Worm (Caenorhabditis elegans) whole organism, L1 larva: ENCODE data around the gene R08C7.12.

ENCODE experiments used
- C16A3.4 ChIP-seq: fragments of 150-350 bp; optimal IDR thresholded peaks from 2 replicates; lab custom pipeline; 2014; ENCODE audit warnings: missing biosample characterization, missing genetic modification characterization
- C34B4.2 ChIP-seq: sonication (generic microtip); optimal IDR thresholded peaks from 2 replicates; lab custom pipeline; 2017; ENCODE audit warnings: mild to moderate bottlenecking, missing genetic modification characterization, missing compliant biosample characterization
- F16B12.6 ChIP-seq: fragments of 150-350 bp; optimal IDR thresholded peaks from 2 replicates; lab custom pipeline; 2014; ENCODE audit warnings: missing biosample characterization, missing genetic modification characterization
- aly-2 ChIP-seq: fragments of 150-350 bp; optimal IDR thresholded peaks from 2 replicates; lab custom pipeline; 2014; ENCODE audit warnings: missing biosample characterization, missing genetic modification characterization
- ama-1 ChIP-seq: fragments of 150-350 bp; optimal IDR thresholded peaks from 2 replicates; lab custom pipeline; 2014
- blmp-1 ChIP-seq: fragments of 150-350 bp; optimal IDR thresholded peaks from 2 replicates; lab custom pipeline; 2014; ENCODE audit warnings: missing biosample characterization, missing genetic modification characterization
- ceh-82 ChIP-seq, 3 experiments: fragments of 150-350 bp in 1 of 3; sonication (generic microtip) in 2 of 3; optimal IDR thresholded peaks; 2 replicates each; lab custom pipeline; 2014 to 2017; ENCODE audit warnings: missing biosample characterization in 3 of 3, missing genetic modification characterization in 3 of 3
- ceh-88 ChIP-seq: fragments of 200-800 bp; sonication (Bioruptor generic); IDR thresholded peaks from 2 replicates; pipeline ENCODE4 v1.3.6; 2022; ENCODE audit warnings: missing genetic modification characterization, missing compliant biosample characterization
- ces-1 ChIP-seq: fragments of 150-350 bp; optimal IDR thresholded peaks from 2 replicates; lab custom pipeline; 2014; ENCODE audit warnings: missing biosample characterization, missing genetic modification reagents, missing genetic modification characterization
- dpl-1 ChIP-seq, 3 experiments: fragments of 150-350 bp in 2 of 3; sonication (generic microtip) in 1 of 3; optimal IDR thresholded peaks; 2 replicates each; lab custom pipeline; 2014 to 2017; ENCODE audit warnings: missing biosample characterization in 3 of 3, missing genetic modification characterization in 3 of 3, missing genetic modification reagents in 3 of 3
- dsc-1 ChIP-seq: sonication (generic microtip); optimal IDR thresholded peaks from 2 replicates; lab custom pipeline; 2016; ENCODE audit warnings: mild to moderate bottlenecking, missing genetic modification characterization, missing compliant biosample characterization
- efl-1 ChIP-seq, 4 experiments: fragments of 150-350 bp; optimal IDR thresholded peaks in 3 of 4; peaks in 1 of 4; 1 replicate in 1 of 4; 2 replicates in 3 of 4; lab custom pipeline; 2014; ENCODE audit warnings: missing biosample characterization in 2 of 4, missing genetic modification characterization in 2 of 4, missing genetic modification reagents in 2 of 4
- efl-3 ChIP-seq: fragments of 200-800 bp; sonication (Bioruptor generic); optimal IDR thresholded peaks from 2 replicates; lab custom pipeline; 2018; ENCODE audit warnings: mild to moderate bottlenecking, missing genetic modification characterization, missing compliant biosample characterization
- egl-27 ChIP-seq, 2 experiments: fragments of 150-350 bp in 1 of 2; sonication (generic microtip); optimal IDR thresholded peaks; 3 replicates each; lab custom pipeline; 2017 to 2018; ENCODE audit warnings: missing biosample characterization in 2 of 2, missing genetic modification characterization in 2 of 2, missing genetic modification reagents in 2 of 2
- elt-2 ChIP-seq: sonication (generic microtip); optimal IDR thresholded peaks from 2 replicates; lab custom pipeline; 2016; ENCODE audit warnings: missing genetic modification characterization, mild to moderate bottlenecking, inconsistent platforms, missing compliant biosample characterization, missing genetic modification reagents
- elt-3 ChIP-seq, 6 experiments: fragments of 150-350 bp in 1 of 6; sonication (generic microtip); optimal IDR thresholded peaks; 2 replicates each; lab custom pipeline; 2017 to 2018; ENCODE audit warnings: missing biosample characterization in 6 of 6, missing genetic modification characterization in 6 of 6, inconsistent platforms in 1 of 6
- fkh-10 ChIP-seq: sonication (generic microtip); optimal IDR thresholded peaks from 2 replicates; lab custom pipeline; 2017; ENCODE audit warnings: missing biosample characterization, missing genetic modification reagents, missing genetic modification characterization
- fos-1 ChIP-seq: fragments of 150-350 bp; optimal IDR thresholded peaks from 2 replicates; lab custom pipeline; 2014; ENCODE audit warnings: missing biosample characterization, missing genetic modification characterization
- grh-1 ChIP-seq: fragments of 200-800 bp; sonication (Bioruptor generic); IDR thresholded peaks from 2 replicates; pipeline ENCODE4 v1.3.6; 2022; ENCODE audit warnings: missing genetic modification reagents, missing genetic modification characterization, missing compliant biosample characterization
- hlh-17 ChIP-seq: fragments of 200-800 bp; sonication (Bioruptor generic); optimal IDR thresholded peaks from 2 replicates; lab custom pipeline; 2018; ENCODE audit warnings: missing genetic modification characterization, mild to moderate bottlenecking, missing compliant biosample characterization, moderate library complexity, borderline replicate concordance
- isw-1 ChIP-seq: fragments of 200-800 bp; sonication (Bioruptor generic); IDR thresholded peaks from 2 replicates; pipeline ENCODE4 v1.3.6; 2022; ENCODE audit warnings: missing genetic modification characterization, missing compliant biosample characterization
- jun-1 ChIP-seq: fragments of 150-350 bp; optimal IDR thresholded peaks from 2 replicates; lab custom pipeline; 2014; ENCODE audit warnings: missing biosample characterization, missing genetic modification reagents, missing genetic modification characterization
- lin-13 ChIP-seq: fragments of 150-350 bp; optimal IDR thresholded peaks from 2 replicates; lab custom pipeline; 2014; ENCODE audit warnings: missing biosample characterization, missing genetic modification reagents, missing genetic modification characterization
- lin-35 ChIP-seq, 2 experiments: fragments of 150-350 bp; optimal IDR thresholded peaks; 2 replicates each; lab custom pipeline; 2014; ENCODE audit warnings: missing biosample characterization in 2 of 2, missing genetic modification characterization in 2 of 2, missing genetic modification reagents in 2 of 2
- lir-3 ChIP-seq: sonication (generic microtip); optimal IDR thresholded peaks from 2 replicates; lab custom pipeline; 2016; ENCODE audit warnings: mild to moderate bottlenecking, missing genetic modification characterization, moderate library complexity, missing compliant biosample characterization; ENCODE audit not compliant: poor library complexity
- lsy-2 ChIP-seq, 2 experiments: fragments of 150-350 bp; optimal IDR thresholded peaks; 2 replicates each; lab custom pipeline; 2014; ENCODE audit warnings: missing biosample characterization in 2 of 2, missing genetic modification characterization in 2 of 2
- mdl-1 ChIP-seq, 2 experiments: fragments of 150-350 bp; optimal IDR thresholded peaks; 2 replicates each; lab custom pipeline; 2014 to 2017; ENCODE audit warnings: missing biosample characterization in 2 of 2, missing genetic modification characterization in 2 of 2, inconsistent platforms in 1 of 2
- mef-2 ChIP-seq: fragments of 150-350 bp; optimal IDR thresholded peaks from 2 replicates; lab custom pipeline; 2014; ENCODE audit warnings: missing biosample characterization, missing genetic modification characterization
- nhr-19 ChIP-seq: fragments of 200-800 bp; sonication (Bioruptor generic); conservative IDR thresholded peaks from 2 replicates; pipeline ENCODE4 v1.3.6; 2022; ENCODE audit warnings: missing genetic modification characterization, missing compliant biosample characterization
- nhr-47 ChIP-seq: sonication (generic microtip); optimal IDR thresholded peaks from 2 replicates; lab custom pipeline; 2016; ENCODE audit warnings: mild to moderate bottlenecking, missing genetic modification characterization, moderate library complexity, missing compliant biosample characterization
- nhr-77 ChIP-seq: fragments of 150-350 bp; optimal IDR thresholded peaks from 2 replicates; lab custom pipeline; 2014; ENCODE audit warnings: missing biosample characterization, missing genetic modification characterization
- nhr-90 ChIP-seq: sonication (generic microtip); optimal IDR thresholded peaks from 2 replicates; lab custom pipeline; 2016; ENCODE audit warnings: mild to moderate bottlenecking, missing genetic modification characterization, missing compliant biosample characterization; ENCODE audit not compliant: poor library complexity
- pag-3 ChIP-seq: sonication (generic microtip); optimal IDR thresholded peaks from 2 replicates; lab custom pipeline; 2017; ENCODE audit warnings: missing genetic modification characterization, mild to moderate bottlenecking, missing compliant biosample characterization, antibody characterized with exemption, borderline replicate concordance; ENCODE audit not compliant: insufficient read depth
- rnt-1 ChIP-seq: sonication (generic microtip); optimal IDR thresholded peaks from 2 replicates; lab custom pipeline; 2016; ENCODE audit warnings: mild to moderate bottlenecking, missing genetic modification characterization, moderate library complexity, missing compliant biosample characterization
- snpc-4 ChIP-seq: fragments of 150-350 bp; optimal IDR thresholded peaks from 2 replicates; lab custom pipeline; 2014; ENCODE audit warnings: missing biosample characterization, missing genetic modification characterization
- sox-4 ChIP-seq: sonication (generic microtip); optimal IDR thresholded peaks from 2 replicates; lab custom pipeline; 2016; ENCODE audit warnings: missing genetic modification characterization, missing compliant biosample characterization
- sptf-1 ChIP-seq: fragments of 150-350 bp; optimal IDR thresholded peaks from 2 replicates; lab custom pipeline; 2014; ENCODE audit warnings: missing biosample characterization, missing genetic modification characterization
- sup-37 ChIP-seq: fragments of 200-800 bp; sonication (Bioruptor generic); optimal IDR thresholded peaks from 2 replicates; lab custom pipeline; 2018; ENCODE audit warnings: mild to moderate bottlenecking, missing genetic modification characterization, missing compliant biosample characterization
- tbx-2 ChIP-seq: sonication (generic microtip); optimal IDR thresholded peaks from 2 replicates; lab custom pipeline; 2016; ENCODE audit warnings: missing genetic modification characterization, missing compliant biosample characterization
- unc-130 ChIP-seq: fragments of 150-350 bp; optimal IDR thresholded peaks from 2 replicates; lab custom pipeline; 2017; ENCODE audit warnings: missing biosample characterization, missing genetic modification characterization, inconsistent platforms
- unc-62 ChIP-seq: fragments of 150-350 bp; optimal IDR thresholded peaks from 2 replicates; lab custom pipeline; 2014; ENCODE audit warnings: missing biosample characterization, missing genetic modification reagents, missing genetic modification characterization
- vab-15 ChIP-seq: sonication (generic microtip); optimal IDR thresholded peaks from 2 replicates; lab custom pipeline; 2017; ENCODE audit warnings: missing genotype, mild to moderate bottlenecking, missing genetic modification characterization, missing compliant biosample characterization
- xbp-1 ChIP-seq: sonication (generic microtip); optimal IDR thresholded peaks from 2 replicates; lab custom pipeline; 2016; ENCODE audit warnings: missing genetic modification characterization, missing compliant biosample characterization
- zag-1 ChIP-seq: fragments of 150-350 bp; optimal IDR thresholded peaks from 2 replicates; lab custom pipeline; 2014; ENCODE audit warnings: missing biosample characterization, missing genetic modification characterization
- ztf-11 ChIP-seq, 2 experiments: sonication (generic microtip); optimal IDR thresholded peaks; 2 replicates each; lab custom pipeline; 2016 to 2017; ENCODE audit warnings: missing genetic modification characterization in 2 of 2, missing biosample characterization in 1 of 2, missing compliant biosample characterization in 1 of 2

Gene R08C7.12

ce11 chrIV:4470885-4471772 lies 21.6 kb downstream of the R08C7.12 start (continued):
- TF ChIP-seq pag-3 (tag; lab: Kevin White, UChicago): no peak
- TF ChIP-seq tbx-2: peak; percentile 11
- TF ChIP-seq lin-35 (GFP tag; optimal IDR thresholded peaks at IDR 0.05; lab: Kevin White, UChicago): peak; percentile 59 to 81

DNA sequence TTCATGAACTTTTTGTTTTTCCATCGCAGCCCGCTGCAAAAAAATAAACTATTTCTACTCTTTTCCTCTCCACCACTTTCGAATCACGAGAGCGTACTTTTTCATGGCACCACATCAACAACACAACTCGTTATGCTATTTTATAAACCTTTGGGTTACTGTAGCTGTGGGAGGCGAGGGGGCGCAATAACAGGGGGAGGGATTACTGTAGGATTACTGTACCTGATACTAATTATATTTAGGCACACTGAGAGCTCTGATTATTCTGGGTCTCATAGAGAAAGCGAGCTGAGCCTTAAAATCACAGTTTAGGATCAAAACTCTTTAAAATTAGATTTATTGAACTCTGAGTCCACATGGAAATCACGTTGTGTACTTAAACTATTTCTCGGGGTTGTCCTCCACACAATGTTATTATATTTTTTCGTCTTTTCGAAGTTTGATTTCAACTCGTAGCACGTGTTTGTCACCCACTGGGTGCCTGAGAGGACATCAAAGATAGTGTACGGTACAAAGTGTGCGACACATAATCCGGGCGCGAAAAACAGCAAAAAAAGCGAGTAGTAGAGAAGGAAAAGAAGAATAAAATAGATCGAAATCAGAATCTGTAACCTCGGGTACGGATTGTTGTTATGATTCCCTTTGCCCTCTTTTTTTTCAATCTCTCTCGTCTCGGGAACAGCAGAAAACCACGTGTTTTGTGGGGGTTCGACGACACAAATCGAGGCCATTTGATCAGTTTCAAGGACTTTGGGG lies 23.1 kb downstream of the R08C7.12 start:
- peak in 1 of 2 experiments; percentile 62 for TF ChIP-seq lsy-2 (tag; optimal IDR thresholded peaks at IDR 0.05; lab: Kevin White, UChicago)
- no peak for TF ChIP-seq nhr-77 (tag; lab: Kevin White, UChicago)
- no peak for TF ChIP-seq efl-3
- TF ChIP-seq ceh-82 (tag; optimal IDR thresholded peaks at IDR 0.05; lab: Kevin White, UChicago): no peak
- TF ChIP-seq sup-37 (GFP tag; lab: Kevin White, UChicago): no peak
- no peak for TF ChIP-seq lir-3 (tag; lab: Kevin White, UChicago)
- no peak for TF ChIP-seq F16B12.6 (tag; lab: Kevin White, UChicago)
- peak in 3 of 6 experiments; percentile 17 to 82 (median 33) for TF ChIP-seq elt-3 (tag; optimal IDR thresholded peaks at IDR 0.05; lab: Kevin White, UChicago)
- TF ChIP-seq mdl-1 (tag; optimal IDR thresholded peaks at IDR 0.05; lab: Kevin White, UChicago): peak in 1 of 2 experiments; percentile 89
- peak; percentile 36 for TF ChIP-seq ama-1
- TF ChIP-seq aly-2 (tag; lab: Kevin White, UChicago): no peak
- no peak for TF ChIP-seq dsc-1 (tag; lab: Kevin White, UChicago)
- peak; percentile 19 for TF ChIP-seq xbp-1
- peak; percentile 6 for TF ChIP-seq lin-13
- TF ChIP-seq elt-2 (tag; lab: Kevin White, UChicago): peak; percentile 44
- TF ChIP-seq ztf-11 (tag; optimal IDR thresholded peaks at IDR 0.05; lab: Kevin White, UChicago): no peak
- TF ChIP-seq sptf-1: no peak
- TF ChIP-seq hlh-17 (GFP tag; lab: Kevin White, UChicago): no peak
- no peak for TF ChIP-seq sox-4 (tag; lab: Kevin White, UChicago)
- TF ChIP-seq lin-35 (GFP tag; optimal IDR thresholded peaks at IDR 0.05; lab: Kevin White, UChicago): peak; percentile 17 to 68
- TF ChIP-seq unc-62 (GFP tag; lab: Kevin White, UChicago): no peak
- TF ChIP-seq nhr-19: peak; percentile 50
- peak; percentile 28 for TF ChIP-seq rnt-1 (tag; lab: Kevin White, UChicago)
- TF ChIP-seq tbx-2: peak; percentile 25
- no peak for TF ChIP-seq mef-2 (tag; lab: Kevin White, UChicago)
- TF ChIP-seq ces-1 (GFP tag; lab: Kevin White, UChicago): no peak
- 0 out of 2 replicates have a peak, but pooled peaks have one; percentile 29 for TF ChIP-seq grh-1 (GFP tag; lab: Robert Waterston, UW)
- peak in 1 of 2 experiments; percentile 23 for TF ChIP-seq efl-1 (optimal IDR thresholded peaks at IDR 0.05; lab: Kevin White, UChicago)
- TF ChIP-seq efl-1 (GFP tag; optimal IDR thresholded peaks at IDR 0.05 in 1 of 2; lab: Kevin White, UChicago): peak; percentile 37 to 93
- no peak for TF ChIP-seq zag-1 (tag; lab: Kevin White, UChicago)
- no peak for TF ChIP-seq jun-1 (tag; lab: Kevin White, UChicago)
- TF ChIP-seq fos-1: no peak
- TF ChIP-seq unc-130 (tag; lab: Kevin White, UChicago): peak; percentile 3
- TF ChIP-seq snpc-4 (tag; lab: Kevin White, UChicago): no peak
- no peak for TF ChIP-seq fkh-10 (GFP tag; lab: Kevin White, UChicago)
- peak; percentile 7 to 36 (median 9) for TF ChIP-seq dpl-1 (GFP tag; optimal IDR thresholded peaks at IDR 0.05; lab: Kevin White, UChicago)
- TF ChIP-seq C34B4.2 (tag; lab: Kevin White, UChicago): no peak
- no peak for TF ChIP-seq isw-1 (GFP tag; lab: Robert Waterston, UW)
- peak; percentile 71 for TF ChIP-seq nhr-90 (tag; lab: Kevin White, UChicago)
- no peak for TF ChIP-seq vab-15 (tag; lab: Kevin White, UChicago)
- TF ChIP-seq C16A3.4 (tag; lab: Kevin White, UChicago): peak; percentile 54
- TF ChIP-seq ceh-88 (GFP tag; lab: Robert Waterston, UW): 0 out of 2 replicates have a peak, but pooled peaks have one; percentile 32
- TF ChIP-seq pag-3 (tag; lab: Kevin White, UChicago): peak; percentile 42
- TF ChIP-seq egl-27 (tag; optimal IDR thresholded peaks at IDR 0.05; lab: Kevin White, UChicago): no peak
- peak; percentile 81 for TF ChIP-seq blmp-1
- TF ChIP-seq nhr-47 (tag; lab: Kevin White, UChicago): peak; percentile 44
